Fruit fly (Drosophila melanogaster) whole organism, larva: ENCODE results near the gene SCAR.
A peak's percentile ranks its signal among the peaks of the same experiment; 100 is the strongest.

ENCODE experiments used
- noc ChIP-seq: fragments of 200-800 bp; sonication (Bioruptor generic); optimal IDR thresholded peaks from 3 replicates; lab custom pipeline; 2019; ENCODE audit warnings: missing biosample characterization, mild to moderate bottlenecking, missing genetic modification characterization, moderate library complexity

SCAR gene

DNA sequence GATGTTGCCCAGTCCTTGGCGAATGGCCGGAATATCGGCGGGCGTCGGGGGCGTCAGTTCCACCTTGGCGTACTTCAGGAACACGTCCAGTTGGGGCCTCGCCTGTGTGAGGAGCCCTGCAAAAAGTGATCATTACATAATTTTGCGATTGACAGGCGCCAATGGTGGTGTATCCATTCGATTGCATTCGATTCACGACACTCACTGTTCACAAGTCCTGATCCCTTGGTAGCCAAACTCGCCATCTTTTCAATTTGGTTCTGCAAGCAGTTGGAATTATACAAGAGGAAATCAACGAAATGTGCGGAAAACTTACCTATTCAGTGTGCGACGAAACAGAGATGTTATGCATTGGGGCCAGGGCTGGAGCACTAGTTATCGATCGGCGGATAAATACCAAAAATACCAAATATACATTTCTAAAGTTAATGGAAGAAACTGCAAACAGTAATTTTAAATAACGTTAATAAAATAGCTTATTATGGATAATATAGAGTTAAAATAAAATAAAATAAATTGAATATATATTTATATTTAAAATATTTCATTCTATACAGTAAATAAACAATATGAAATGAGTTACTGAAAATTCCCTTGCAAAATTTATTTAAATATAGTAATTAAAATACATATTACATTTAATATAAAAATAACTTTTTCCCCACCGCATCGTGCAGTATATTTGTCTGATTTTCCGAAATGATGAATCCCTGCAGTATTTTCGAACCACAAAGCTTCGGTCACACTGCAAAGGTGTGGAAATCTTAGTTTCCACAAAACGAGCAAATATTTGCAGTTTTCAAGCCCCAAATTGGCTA is at the start of gene SCAR, which contains the start of gene ATPsynG:
Gene SCAR (plus strand): TSS at position 727 of the 818 bp plus-strand sequence.
Gene ATPsynG (minus strand): TSS at position 354 of the 818 bp plus-strand sequence.
- TF ChIP-seq noc (tag; lab: Kevin White, UChicago), result no peak

DNA sequence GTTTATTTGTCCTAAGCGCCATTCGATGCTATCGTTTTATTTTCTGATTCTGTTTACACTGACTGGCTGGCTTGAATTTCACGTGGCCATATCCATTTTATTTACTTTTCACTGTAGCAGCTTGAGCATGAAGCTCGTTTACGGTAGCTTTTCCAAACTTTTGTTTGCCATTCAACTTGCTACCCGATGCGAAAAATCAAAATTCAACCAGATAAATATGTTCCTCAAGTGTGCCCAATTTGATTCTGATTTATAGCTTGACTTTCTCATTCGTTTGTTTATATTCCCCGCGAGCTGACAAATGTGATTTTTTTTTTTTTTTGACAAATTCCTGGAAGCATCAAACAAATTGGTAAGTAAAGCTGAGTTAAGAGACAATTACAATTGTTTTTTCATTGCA is 40.2 kb upstream of the SCAR start, which contains the start of gene CG14072:
Gene CG14072 (plus strand): TSS at position 301 of the 400 bp plus-strand sequence.
- TF ChIP-seq noc (tag; lab: Kevin White, UChicago), result no peak

DNA sequence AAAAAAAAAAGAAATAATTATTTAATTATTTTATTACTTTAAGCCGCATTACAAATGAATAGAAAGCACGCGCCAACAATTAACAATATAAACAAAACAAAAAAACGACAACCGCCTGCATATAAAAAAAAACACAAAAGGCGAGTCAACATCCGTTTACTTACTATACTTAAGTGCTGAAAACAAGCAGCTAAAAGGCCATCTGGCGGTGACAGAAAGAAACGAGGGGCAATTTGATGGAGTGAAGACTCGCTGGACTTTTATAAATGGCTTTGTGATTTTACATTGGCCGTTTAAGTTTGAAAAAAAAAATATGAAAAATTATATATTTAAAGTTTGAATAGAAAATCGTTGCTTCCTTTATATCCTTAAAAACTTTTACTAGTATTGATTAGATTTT is 36.4 kb upstream of the SCAR start:
- no peak for TF ChIP-seq noc (tag; lab: Kevin White, UChicago)

DNA sequence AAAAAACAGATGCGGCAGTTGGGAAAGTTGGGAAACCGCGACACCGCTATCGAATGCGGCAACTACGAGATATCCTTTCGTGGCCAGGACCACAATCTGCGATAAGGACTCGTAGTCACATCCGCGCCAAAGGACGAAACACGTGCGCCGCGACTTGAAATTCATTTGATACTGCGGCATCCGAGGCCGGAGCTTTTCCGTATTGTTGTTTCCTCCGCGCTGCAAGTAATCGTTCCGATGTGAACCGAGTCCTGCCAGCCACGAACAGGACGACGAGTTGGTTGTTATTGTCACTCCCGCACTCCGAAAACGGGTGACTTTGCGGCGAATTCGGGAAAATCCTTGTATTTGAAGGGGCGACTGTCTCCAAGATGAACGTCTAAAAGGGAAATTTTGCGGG is 12.6 kb upstream of the SCAR start, which contains the start of gene dpr2:
Gene dpr2 (minus strand): TSS at position 175 of the 400 bp plus-strand sequence.
- no peak for TF ChIP-seq noc (tag; lab: Kevin White, UChicago)

DNA sequence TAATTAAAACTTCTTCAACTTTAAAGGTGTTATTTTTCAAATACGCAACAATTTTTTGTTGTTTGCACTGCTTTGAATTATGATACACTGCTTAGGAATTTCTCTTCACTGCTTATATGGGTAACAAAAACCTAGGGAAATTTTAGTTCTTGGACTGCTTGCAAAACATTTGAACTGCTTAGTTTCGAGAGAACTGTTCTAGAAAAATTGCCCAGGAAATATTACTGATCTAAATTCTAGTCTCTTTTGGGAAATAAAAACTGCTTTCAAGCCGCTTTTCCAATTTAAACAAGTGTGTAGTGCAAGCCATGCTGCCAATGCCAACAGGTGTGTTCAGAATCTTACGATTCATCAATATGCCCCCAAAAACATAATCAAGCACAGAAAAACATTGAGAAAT is 12.1 kb upstream of the SCAR start:
- TF ChIP-seq noc (tag; lab: Kevin White, UChicago), result no peak

DNA sequence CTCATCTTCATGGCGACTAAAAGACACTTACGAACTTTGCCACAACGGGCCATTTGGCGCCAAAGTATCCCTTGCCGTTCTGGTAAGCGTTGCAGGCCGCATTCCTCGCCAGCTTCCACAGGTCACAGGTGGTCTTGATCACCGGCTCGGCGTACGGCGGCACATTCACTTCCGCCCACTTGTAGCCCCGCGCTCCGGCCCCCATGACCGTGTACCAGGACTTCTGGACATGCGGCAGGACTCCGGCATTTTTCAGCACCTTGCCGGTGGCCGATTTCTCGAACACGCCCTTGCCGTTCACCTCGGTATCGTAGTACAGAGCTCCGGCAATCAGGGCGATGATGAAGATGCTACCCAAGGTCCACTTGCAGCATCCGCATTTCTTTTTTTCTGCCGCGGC is 10.6 kb upstream of the SCAR start:
- no peak for TF ChIP-seq noc (tag; lab: Kevin White, UChicago)

DNA sequence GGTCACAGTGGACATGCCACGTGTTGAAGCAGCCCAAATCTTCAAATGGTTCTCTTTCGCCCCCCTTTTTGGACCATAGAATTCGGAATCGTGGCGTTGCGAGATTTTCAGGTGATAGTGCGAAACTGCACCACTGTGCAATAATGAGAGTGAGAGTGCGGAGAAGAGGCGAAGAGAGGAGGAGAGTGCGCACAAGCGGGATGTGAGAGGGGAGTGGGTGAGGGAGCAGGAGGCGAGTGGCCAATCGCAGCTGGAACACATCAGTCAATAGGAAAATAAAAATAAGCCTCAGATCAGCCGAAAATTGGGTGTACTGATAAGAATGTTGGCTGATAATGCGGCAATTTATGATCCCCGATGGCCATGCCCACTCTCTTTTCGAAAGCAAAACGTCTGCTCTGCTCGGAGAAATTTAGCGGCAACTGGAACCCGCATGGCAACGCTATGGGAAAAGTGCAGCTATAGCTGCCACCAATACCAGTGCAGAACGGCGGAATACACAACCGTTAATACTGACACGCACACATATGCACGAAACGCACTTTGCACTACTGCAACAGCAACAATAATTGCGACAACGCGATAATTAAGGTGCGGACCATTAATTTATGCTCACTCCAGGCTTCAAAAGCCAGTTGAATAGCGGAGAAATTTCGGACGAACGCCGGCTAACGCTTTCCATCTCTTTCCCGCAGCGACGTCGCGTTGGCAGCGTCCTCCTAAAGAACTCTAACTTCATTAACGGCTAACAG is 9.1 kb upstream of the SCAR start:
- peak; percentile 74 for TF ChIP-seq noc (tag; lab: Kevin White, UChicago)

DNA sequence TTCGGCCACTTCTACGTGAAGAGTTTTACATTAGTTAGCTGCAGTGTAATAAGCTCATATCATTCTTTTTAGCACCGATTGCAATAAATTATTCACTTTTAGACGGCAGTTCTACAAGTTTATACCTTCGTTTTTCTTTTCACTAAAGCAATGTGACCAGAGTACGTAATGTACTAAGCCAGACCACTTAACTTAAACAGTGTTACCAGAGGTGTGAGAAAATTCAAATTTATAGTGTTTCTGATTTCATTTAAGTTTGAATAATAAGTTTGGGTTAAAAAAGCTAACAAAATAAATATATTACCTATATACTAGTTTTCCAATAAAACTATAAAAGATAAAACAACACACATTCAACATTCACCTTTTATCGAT is 8.6 kb upstream of the SCAR start:
- no peak for TF ChIP-seq noc (tag; lab: Kevin White, UChicago)

DNA sequence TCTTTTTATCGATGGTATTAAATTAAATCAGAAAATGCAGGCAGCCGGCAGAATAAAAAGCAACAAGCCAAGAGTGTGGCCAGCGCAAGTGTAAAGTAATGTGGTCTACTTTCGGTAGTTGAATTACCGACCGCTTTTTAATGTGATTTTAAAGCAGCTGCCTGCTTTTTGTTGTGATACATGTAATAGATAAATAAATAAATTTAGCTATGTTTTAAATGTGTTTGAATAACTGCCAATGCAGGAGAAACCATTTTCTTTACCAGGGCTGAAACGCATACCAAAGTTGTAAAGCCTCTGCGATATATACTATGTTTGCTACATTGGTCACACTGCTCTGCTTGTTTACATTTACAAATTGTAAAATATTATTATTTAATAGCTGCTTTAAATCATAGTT is 6.4 kb upstream of the SCAR start, which contains the start of the genes Tmem214 and YL-1:
Gene Tmem214 (minus strand): TSS at position 142 of the 400 bp plus-strand sequence.
Gene YL-1 (plus strand): TSS at position 310 of the 400 bp plus-strand sequence.
- TF ChIP-seq noc (tag; lab: Kevin White, UChicago), result peak; percentile 72

DNA sequence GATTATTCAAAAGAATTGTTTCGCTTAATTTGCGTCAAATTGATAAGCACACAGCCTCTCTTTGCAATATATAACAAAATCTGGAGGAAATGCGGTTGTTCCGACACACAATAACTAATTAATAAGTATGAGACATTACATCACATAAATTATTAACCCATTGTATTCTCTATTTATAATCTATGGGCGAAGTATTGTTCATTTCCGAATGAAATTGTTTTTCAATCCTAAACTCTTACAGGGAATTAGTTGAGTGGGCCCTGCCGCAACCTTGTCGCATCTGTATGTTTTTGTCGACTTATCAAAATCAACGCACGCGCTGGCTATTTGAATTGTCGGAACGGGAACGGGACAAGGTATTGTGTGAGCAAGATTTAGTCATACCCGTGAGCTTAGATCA is 4.3 kb upstream of the SCAR start, which contains the start of gene CG16743:
Gene CG16743 (plus strand): TSS at position 57 of the 400 bp plus-strand sequence.
- peak; percentile 79 for TF ChIP-seq noc (tag; lab: Kevin White, UChicago)

DNA sequence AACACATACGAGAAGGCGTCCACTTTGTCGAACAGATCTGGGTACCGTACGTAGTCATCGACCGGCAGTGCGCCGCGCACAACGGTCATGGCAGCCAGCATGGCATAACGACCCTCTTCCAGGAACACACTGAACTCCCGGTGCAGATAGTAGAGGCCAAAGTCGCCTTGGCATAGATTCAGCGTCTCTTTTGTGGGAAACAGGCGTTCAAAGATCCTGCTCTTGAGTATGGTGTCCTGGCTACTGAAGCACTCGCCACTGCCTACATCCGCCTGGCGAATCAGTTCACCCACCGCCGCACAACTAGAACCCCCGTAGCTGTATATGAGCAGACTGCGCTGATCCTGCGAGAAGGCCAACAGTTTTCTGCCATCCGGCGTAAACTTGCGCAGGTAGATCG is 1.9 kb upstream of the SCAR start:
- no peak for TF ChIP-seq noc (tag; lab: Kevin White, UChicago)

DNA sequence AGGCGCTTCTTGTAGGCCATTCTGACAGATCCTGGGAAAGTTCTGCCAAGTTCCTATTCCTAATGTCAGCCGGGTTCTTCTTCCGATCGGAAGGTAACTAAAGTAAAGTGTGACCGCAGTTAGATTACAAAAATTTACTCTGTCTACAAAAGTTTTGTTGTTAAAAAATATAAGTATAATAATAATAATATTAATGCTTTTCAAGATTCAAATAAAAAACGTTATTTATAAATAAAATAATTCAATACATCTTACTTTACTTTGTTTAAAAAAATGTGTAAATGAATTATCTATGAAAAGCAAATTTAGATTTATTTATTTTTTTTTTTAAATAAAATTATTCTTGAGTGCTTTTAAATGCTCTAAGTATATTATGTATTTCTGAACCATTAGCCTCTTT is 1.4 kb upstream of the SCAR start, which contains the start of gene abo:
Gene abo (minus strand): TSS at position 101 of the 400 bp plus-strand sequence.
- no peak for TF ChIP-seq noc (tag; lab: Kevin White, UChicago)

DNA sequence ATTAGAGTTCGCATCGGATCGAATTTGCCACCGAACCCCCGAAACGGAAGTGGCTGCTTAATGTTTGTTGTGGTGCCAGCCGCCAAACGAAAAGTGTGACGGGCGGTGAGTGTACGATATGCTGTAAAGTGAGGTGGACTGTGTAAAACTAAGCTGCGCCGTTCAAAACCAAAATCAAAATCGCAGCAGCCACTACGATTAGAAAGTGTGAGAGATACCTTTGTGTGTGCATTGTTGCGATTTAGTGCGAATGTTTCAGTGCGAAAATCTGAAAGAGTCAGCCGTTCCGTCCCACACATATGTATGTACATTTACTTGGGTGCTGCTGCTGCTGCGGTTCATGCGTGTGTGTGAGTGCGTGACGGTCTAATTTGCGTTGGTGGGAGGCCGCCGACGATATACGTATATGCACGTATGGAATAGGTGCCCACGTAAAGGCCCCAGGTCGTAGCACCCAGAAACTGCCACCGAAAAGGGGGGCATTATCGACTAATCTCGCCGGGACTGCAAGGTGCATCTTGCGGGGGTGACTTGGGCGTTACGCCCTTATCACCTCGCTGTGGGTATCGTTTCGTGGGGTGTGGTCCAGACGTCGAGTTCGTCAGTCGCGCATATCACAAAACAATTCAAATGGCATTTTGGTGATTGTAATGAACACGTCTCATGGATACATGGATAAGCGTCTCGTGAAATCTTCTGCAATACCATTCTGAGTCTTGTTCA is 453 bp downstream of the SCAR start:
- TF ChIP-seq noc (tag; lab: Kevin White, UChicago), result no peak

DNA sequence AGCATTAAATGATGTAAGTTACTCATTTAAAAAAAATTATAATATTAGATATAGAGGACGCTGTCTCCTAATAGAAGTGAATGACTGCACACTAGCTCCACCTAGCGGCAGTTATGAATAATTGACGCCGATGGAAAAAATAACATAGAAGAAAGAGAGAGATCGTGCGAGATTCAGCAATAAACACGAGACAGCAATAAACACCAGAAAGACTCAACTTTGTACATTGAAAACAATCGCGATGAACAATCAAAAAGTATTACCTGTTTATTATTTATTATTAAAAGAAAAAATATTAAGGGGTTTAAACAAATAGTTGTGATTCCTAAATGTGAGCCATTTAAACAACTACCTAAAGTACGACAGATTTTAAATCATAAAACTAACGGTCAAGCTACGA is 9.6 kb downstream of the SCAR start:
- TF ChIP-seq noc (tag; lab: Kevin White, UChicago), result no peak

DNA sequence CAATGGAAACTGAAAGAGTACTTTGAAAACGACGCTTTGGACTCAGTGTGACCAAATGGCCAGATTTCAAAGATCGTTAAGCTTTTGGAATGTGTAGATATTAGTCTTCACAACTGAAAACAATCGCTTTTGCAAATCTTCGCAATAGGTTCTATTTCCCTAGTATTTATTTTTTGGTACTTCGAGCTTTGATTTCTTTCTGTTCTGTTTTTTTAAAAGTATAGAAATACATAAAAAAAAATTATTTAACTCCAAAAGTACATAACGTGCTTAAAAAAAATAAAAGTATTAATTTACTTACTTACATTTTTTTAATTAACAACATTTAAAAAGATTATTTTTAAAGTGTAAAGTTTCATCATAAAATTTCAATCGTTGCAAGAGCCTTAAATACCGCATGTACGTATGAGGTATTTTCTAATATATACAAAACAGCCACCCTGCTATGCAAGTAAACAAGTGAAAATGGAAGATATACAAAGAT is 10.8 kb downstream of the SCAR start, which contains the start of the genes piwi and CG12253:
Gene piwi (minus strand): TSS at position 51 of the 484 bp plus-strand sequence.
Gene CG12253 (plus strand): TSS at position 437 of the 484 bp plus-strand sequence.
- no peak for TF ChIP-seq noc (tag; lab: Kevin White, UChicago)
